Fruit fly (Drosophila melanogaster): ENCODE results near the gene CG11437.

dm6 chr3L:22455953-22456488 is 12.6 kb upstream of the CG11437 start:
- TF ChIP-seq EcR (GFP tag; optimal IDR thresholded peaks at IDR 0.05) (no peak), rn (GFP tag; IDR thresholded peaks at IDR 0.05) (no peak), gl (tag; optimal IDR thresholded peaks at IDR 0.05) (no peak), CG14655 (GFP tag; optimal IDR thresholded peaks at IDR 0.05) (no peak), fd96Ca (GFP tag; IDR thresholded peaks at IDR 0.05) (no peak), Snoo (tag; optimal IDR thresholded peaks at IDR 0.05) (no peak), CG12605 (GFP tag; IDR thresholded peaks at IDR 0.05) (no peak), CG4496 (GFP tag; IDR thresholded peaks at IDR 0.05) (no peak), CG8301 (tag; optimal IDR thresholded peaks at IDR 0.05) (no peak), CG9948 (tag; optimal IDR thresholded peaks at IDR 0.05) (no peak), Ets98B (GFP tag; IDR thresholded peaks at IDR 0.05) (no peak), CG17806 (tag; optimal IDR thresholded peaks at IDR 0.05) (no peak), CG8159 (tag; optimal IDR thresholded peaks at IDR 0.05) (no peak)

Data from whole organism, pupa.